Fruit fly (Drosophila melanogaster): ENCODE measurements around the gene CG13658.

CG13658 gene

dm6 chr3R:25269909-25270308 is 17.4 kb upstream of the CG13658 start, which contains the start of the genes CG11889 and CG11891:
Gene CG11889 (plus strand): TSS chr3R:25270209.
Gene CG11891 (plus strand): TSS chr3R:25270209.
- no peak for TF ChIP-seq CTCF (optimal IDR thresholded peaks at IDR 0.05)
- no peak for TF ChIP-seq CG8478 (optimal IDR thresholded peaks at IDR 0.05)

DNA sequence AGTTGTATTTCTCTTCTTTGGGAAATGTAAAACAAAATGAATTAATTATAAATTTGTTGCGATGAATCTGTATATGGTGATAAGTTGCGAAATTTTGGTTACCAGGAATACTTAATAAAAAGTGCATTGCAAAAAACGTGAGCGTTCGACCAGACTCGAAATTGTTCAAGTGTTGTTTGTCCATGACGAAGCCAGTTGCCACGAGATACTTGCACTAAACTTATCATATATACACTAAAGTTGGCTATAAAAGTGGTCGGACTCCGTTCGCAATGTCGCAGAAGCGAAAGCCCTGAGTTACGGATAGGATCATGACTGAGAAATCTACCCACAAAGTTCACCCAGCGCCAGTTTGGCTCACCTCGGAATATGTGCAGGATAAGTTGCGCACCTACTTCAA is 13.7 kb upstream of the CG13658 start, which contains the start of gene CG11878:
TSS of gene CG11878 (plus strand) at position 301 of the 400 bp plus-strand sequence.
- TF ChIP-seq CG8478 (optimal IDR thresholded peaks at IDR 0.05): no peak
- no peak for TF ChIP-seq CTCF (optimal IDR thresholded peaks at IDR 0.05)

DNA sequence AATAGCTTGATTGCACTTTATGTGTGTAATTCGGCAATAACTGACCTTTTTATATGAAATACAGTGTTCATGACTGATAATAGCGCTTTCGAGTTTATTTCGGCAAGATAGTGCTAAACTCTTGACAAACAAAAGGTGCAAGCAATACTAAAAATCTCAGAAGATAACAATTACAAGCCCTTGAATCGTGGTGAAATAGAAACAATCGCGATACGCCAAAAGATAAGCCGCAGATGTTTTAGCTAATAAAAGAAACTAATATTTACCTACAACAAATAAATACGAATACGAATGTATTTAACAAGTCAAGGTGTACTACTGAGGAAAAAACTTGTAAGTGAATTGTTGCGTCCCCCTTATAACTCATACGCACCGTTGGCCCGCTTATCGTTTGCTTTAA is 12.0 kb upstream of the CG13658 start:
- TF ChIP-seq CG8478 (optimal IDR thresholded peaks at IDR 0.05) (no peak), CTCF (optimal IDR thresholded peaks at IDR 0.05) (no peak)

- no peak for TF ChIP-seq CG8478 (optimal IDR thresholded peaks at IDR 0.05)
- no peak for TF ChIP-seq CTCF (optimal IDR thresholded peaks at IDR 0.05)
Measured at dm6 chr3R:25277112-25277511, 10.2 kb upstream of the CG13658 start, which contains the start of gene CG10513. Gene CG10513 (minus strand): TSS chr3R:25277212.

- TF ChIP-seq CG8478 (optimal IDR thresholded peaks at IDR 0.05): no peak
- no peak for TF ChIP-seq CTCF (optimal IDR thresholded peaks at IDR 0.05)
Measured at dm6 chr3R:25279796-25280350, 7.4 kb upstream of the CG13658 start, which contains the start of gene CG10514. Gene CG10514 (minus strand): TSS chr3R:25279846.

DNA sequence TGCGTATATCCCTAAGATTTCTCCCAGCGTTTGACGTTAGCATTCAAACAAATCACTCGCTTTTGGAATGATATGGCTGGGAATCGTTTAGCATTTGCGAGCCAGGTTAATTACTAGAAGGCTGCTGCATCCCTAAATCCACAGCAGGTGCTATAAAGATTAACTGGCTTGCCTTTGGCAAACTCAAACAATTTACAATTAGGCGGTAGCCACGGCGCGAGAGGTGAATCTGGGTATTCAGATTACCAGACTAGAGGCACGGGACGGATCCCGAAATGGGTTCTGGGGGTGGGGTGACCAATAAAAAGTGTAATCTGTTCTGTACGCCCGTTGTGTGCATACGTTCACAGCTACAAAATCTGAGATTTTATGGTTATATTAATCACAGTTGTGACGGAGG is 6.1 kb upstream of the CG13658 start, which contains the start of gene CG11892:
TSS of gene CG11892 (plus strand) at position 384 of the 400 bp plus-strand sequence.
- no peak for TF ChIP-seq CG8478 (optimal IDR thresholded peaks at IDR 0.05)

dm6 chr3R:25283209-25283670 is 4.0 kb upstream of the CG13658 start, which contains the start of gene CG31300:
Gene CG31300 (plus strand): TSS chr3R:25283620.
- TF ChIP-seq CTCF (optimal IDR thresholded peaks at IDR 0.05): no peak
- TF ChIP-seq CG8478 (optimal IDR thresholded peaks at IDR 0.05): no peak

- no peak for TF ChIP-seq CTCF (optimal IDR thresholded peaks at IDR 0.05)
- no peak for TF ChIP-seq CG8478 (optimal IDR thresholded peaks at IDR 0.05)
Measured at dm6 chr3R:25285173-25285572, 2.1 kb upstream of the CG13658 start, which contains the start of gene CG31104. Gene CG31104 (plus strand): TSS chr3R:25285473.

- TF ChIP-seq CG8478 (optimal IDR thresholded peaks at IDR 0.05): no peak
- no peak for TF ChIP-seq CTCF (optimal IDR thresholded peaks at IDR 0.05)
Measured at dm6 chr3R:25289589-25289988, 2.3 kb downstream of the CG13658 start, which contains the start of gene CG11893. Gene CG11893 (plus strand): TSS chr3R:25289889.

DNA sequence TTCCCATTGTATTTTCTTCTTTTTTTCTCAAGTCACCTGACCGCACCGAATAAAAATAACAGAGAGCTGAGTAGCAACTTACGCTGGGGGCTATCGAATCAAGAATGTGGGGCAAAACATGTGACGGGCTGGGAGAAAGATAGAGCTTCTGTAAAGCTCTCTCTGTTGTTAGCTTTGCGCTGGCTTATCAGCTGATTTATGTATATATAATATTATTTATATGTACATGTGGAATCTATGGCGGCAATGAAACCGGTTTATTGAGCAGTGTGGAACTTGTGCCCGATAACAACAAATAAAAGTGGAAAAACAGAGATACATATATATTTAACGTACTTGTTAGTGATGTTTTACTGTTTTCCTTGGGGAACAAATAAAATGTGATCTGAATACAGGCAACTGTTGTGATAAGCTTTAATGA is 5.6 kb downstream of the CG13658 start, which contains the start of gene CG31098:
TSS of gene CG31098 (minus strand) at position 114 of the 421 bp plus-strand sequence.
- TF ChIP-seq CG8478 (optimal IDR thresholded peaks at IDR 0.05) (no peak), CTCF (optimal IDR thresholded peaks at IDR 0.05) (no peak)

DNA sequence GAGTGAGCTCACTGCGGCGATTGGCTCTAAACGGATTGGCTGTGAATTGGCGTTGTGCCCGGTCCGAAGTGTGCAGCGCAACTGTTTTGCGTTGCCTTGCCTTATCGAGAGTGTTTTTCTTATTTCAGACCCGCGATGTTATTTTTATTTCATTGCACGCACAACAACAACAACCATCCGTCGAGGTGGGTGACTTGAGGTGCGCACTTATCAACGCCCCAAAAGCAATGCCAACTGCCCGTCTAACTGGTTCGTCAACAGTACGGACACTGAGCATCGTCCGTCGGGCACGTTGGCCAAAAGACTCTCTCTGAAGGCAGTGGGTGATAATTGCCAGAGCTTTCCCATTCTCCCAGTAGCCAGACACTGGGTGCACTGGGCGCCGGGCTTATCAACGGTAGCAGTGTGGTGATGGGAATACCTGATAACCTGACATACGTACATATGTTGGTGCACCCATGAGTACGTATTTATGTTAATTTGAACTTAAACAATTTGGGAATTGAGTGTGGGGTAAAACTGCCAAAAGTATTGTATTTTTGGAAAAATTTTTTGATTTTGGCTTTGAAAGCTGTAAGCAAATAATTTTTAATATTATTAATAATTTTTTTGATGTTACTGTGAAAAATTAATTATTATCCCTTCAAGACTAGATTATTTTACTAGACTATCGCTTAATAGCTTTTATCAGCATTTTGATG is 8.2 kb downstream of the CG13658 start, which contains the start of gene CG31102:
TSS of gene CG31102 (minus strand) at position 275 of the 701 bp plus-strand sequence.
- TF ChIP-seq CG8478 (optimal IDR thresholded peaks at IDR 0.05) (no peak), CTCF (optimal IDR thresholded peaks at IDR 0.05) (no peak)

- TF ChIP-seq CG8478 (optimal IDR thresholded peaks at IDR 0.05) (no peak), CTCF (optimal IDR thresholded peaks at IDR 0.05) (no peak)
Measured at dm6 chr3R:25297678-25298077, 10.4 kb downstream of the CG13658 start, which contains the start of gene CG31097. Gene CG31097 (minus strand): TSS chr3R:25297778.

DNA sequence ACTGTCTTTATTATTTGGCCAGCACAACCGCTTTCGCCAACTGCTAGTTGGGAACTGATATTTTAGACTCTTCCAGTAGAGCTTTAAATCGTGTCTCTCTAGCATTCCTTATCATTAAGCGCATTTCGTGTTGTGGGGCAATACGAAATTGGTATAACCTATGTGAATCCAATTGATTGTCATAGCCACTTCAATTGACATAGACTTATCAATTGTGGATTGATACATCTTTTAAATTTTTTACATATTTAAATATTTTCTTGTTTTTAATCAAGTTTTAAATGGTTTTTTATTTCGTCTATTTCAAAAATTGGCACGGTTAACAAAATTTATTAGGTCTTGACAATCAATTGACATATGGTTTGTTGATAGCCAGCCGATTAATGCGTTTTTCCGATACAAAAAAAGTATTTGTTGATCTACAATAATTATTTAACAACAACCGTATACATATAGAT is 12.3 kb downstream of the CG13658 start, which contains the start of gene CG31288:
TSS of gene CG31288 (minus strand) at position 51 of the 458 bp plus-strand sequence.
- TF ChIP-seq CTCF (optimal IDR thresholded peaks at IDR 0.05) (no peak), CG8478 (optimal IDR thresholded peaks at IDR 0.05) (no peak)

- TF ChIP-seq CTCF (optimal IDR thresholded peaks at IDR 0.05): no peak
- no peak for TF ChIP-seq CG8478 (optimal IDR thresholded peaks at IDR 0.05)
Measured at dm6 chr3R:25300575-25300974, 13.3 kb downstream of the CG13658 start, which contains the start of gene CG13659. Gene CG13659 (plus strand): TSS chr3R:25300891.

DNA sequence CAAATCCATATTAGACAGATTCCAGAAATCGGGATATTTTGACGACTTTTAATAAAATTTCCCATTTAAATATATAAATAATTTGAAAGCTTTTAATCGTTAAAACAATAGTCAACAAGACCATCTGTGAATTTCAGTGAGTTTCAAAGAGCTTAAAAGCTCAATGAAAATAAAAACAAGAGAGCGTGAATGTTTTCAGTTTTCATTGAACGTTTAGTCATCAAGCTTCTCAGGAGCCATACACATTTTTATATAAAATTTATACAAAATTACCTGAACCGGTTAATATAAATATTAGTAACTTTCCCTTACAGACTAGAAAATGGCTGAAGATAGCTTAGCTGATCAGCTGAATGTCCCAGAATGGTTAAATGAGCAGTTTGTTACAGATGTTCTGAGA is 15.0 kb downstream of the CG13658 start, which contains the start of gene CG31370:
TSS of gene CG31370 (plus strand) at position 226 of the 400 bp plus-strand sequence.
- TF ChIP-seq CTCF (optimal IDR thresholded peaks at IDR 0.05) (no peak), CG8478 (optimal IDR thresholded peaks at IDR 0.05) (no peak)

All from S2 (cell line).